Fruit fly (Drosophila melanogaster): Measurements from ENCODE around the gene CG13995.

CG13995 gene

DNA sequence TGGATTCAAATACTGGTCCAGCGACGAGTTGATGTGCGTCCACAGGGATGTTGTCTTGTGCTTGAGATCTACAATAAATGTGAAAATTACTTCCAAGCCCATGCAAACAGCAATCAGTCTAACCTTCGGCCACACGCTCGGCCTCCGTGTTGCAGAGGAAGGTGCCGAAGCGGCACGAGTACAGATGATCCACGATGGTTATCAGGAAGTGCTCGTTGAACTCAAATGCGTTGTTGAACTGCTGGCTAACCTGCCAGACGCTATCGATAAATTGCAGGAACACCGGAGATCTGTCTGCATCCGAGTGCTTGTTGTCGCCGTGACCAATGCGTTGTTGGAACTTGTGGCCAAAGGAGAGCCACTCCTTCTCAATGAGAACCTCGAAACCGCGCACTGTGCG, 18.9 kb upstream of the CG13995 start:
- TF ChIP-seq Sin3A (optimal IDR thresholded peaks at IDR 0.05) (no peak), Myc (optimal IDR thresholded peaks at IDR 0.05) (no peak), psq (optimal IDR thresholded peaks at IDR 0.05) (no peak), insv (optimal IDR thresholded peaks at IDR 0.05) (no peak), h (optimal IDR thresholded peaks at IDR 0.05) (no peak), ttk (optimal IDR thresholded peaks at IDR 0.05) (no peak)

- TF ChIP-seq psq (optimal IDR thresholded peaks at IDR 0.05) (no peak), Myc (optimal IDR thresholded peaks at IDR 0.05) (no peak), insv (optimal IDR thresholded peaks at IDR 0.05) (no peak), h (optimal IDR thresholded peaks at IDR 0.05) (no peak), ttk (optimal IDR thresholded peaks at IDR 0.05) (no peak), Sin3A (optimal IDR thresholded peaks at IDR 0.05) (no peak)
Measured at dm6 chr2L:6036710-6037109, 17.4 kb upstream of the CG13995 start, which contains the start of gene mtm. Gene mtm (minus strand): TSS chr2L:6037015.

- no peak for TF ChIP-seq psq (optimal IDR thresholded peaks at IDR 0.05)
- no peak for TF ChIP-seq Sin3A (optimal IDR thresholded peaks at IDR 0.05)
- TF ChIP-seq Myc (optimal IDR thresholded peaks at IDR 0.05) = no peak
- TF ChIP-seq insv (optimal IDR thresholded peaks at IDR 0.05) = no peak
- no peak for TF ChIP-seq ttk (optimal IDR thresholded peaks at IDR 0.05)
- TF ChIP-seq h (optimal IDR thresholded peaks at IDR 0.05) = no peak
Measured at dm6 chr2L:6037830-6038229, 16.3 kb upstream of the CG13995 start, which contains the start of the genes CG9117 and CG31643. Gene CG9117 (minus strand): TSS chr2L:6037902. Gene CG31643 (plus strand): TSS chr2L:6038117.

DNA sequence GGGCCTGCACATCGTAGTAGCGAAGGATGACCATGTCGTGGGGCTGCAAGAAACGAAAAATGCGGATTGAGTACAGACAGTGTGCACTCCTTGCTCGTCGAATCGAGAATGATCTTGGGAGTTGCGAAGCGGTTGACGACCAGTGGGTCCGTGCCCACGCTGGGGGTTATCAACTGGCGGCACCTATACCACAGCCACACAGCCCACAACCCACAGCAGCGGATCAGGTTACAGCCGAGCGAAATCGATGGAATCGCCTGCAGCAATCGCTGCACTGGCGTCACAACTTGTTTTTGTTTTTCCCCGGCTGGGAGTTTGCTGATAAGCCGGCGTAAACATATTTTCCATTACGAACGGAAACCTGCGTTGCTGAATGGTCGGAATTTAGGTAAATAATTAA, 8.6 kb upstream of the CG13995 start:
- TF ChIP-seq h (optimal IDR thresholded peaks at IDR 0.05) = no peak
- TF ChIP-seq ttk (optimal IDR thresholded peaks at IDR 0.05) = no peak
- TF ChIP-seq Sin3A (optimal IDR thresholded peaks at IDR 0.05) = no peak
- TF ChIP-seq psq (optimal IDR thresholded peaks at IDR 0.05) = no peak
- TF ChIP-seq Myc (optimal IDR thresholded peaks at IDR 0.05) = no peak

DNA sequence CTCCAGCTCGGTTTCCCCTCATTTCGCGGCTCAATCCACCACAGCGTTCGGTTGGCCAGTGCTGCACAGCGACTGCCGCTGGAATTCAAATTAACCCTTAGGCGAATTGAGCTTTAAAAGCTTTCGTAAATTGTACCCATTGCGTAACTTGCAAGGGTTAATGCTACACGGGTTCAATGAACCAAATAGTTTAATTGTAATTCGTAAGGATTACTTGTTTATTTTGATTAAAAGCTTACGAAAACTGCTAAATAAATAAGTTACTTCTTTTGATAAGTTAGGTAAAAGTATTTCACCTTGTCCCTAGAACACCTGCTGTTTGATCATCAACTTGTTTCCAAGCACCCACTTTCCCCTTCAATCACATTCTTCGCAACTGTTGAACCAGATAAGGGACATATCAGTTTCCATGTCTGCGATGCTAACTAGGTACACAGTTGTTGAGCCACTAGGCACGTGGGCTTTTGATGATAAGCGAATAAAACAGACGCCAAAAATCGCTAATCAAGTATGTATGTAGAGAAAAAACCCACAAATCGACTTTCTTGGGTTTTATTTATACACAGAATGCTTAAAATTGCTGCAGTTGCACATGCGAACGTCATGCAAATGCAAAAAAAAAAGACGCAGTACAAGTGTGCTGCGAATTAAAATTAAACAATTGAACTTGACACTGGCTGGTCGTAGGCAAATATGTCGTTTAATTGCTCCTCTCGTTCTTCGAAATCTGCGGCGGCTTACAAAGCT, 8.0 kb upstream of the CG13995 start, which contains the start of gene Pfas:
Gene Pfas (minus strand): TSS at position 79 of the 747 bp plus-strand sequence.
- TF ChIP-seq Myc (optimal IDR thresholded peaks at IDR 0.05) (no peak), psq (optimal IDR thresholded peaks at IDR 0.05) (no peak), Sin3A (optimal IDR thresholded peaks at IDR 0.05) (no peak), ttk (optimal IDR thresholded peaks at IDR 0.05) (no peak), h (optimal IDR thresholded peaks at IDR 0.05) (no peak), insv (optimal IDR thresholded peaks at IDR 0.05) (no peak)

dm6 chr2L:6046865-6047264, 7.2 kb upstream of the CG13995 start:
- TF ChIP-seq psq (optimal IDR thresholded peaks at IDR 0.05) (no peak), h (optimal IDR thresholded peaks at IDR 0.05) (no peak), Myc (optimal IDR thresholded peaks at IDR 0.05) (no peak), ttk (optimal IDR thresholded peaks at IDR 0.05) (no peak), insv (optimal IDR thresholded peaks at IDR 0.05) (no peak), Sin3A (optimal IDR thresholded peaks at IDR 0.05) (no peak)

DNA sequence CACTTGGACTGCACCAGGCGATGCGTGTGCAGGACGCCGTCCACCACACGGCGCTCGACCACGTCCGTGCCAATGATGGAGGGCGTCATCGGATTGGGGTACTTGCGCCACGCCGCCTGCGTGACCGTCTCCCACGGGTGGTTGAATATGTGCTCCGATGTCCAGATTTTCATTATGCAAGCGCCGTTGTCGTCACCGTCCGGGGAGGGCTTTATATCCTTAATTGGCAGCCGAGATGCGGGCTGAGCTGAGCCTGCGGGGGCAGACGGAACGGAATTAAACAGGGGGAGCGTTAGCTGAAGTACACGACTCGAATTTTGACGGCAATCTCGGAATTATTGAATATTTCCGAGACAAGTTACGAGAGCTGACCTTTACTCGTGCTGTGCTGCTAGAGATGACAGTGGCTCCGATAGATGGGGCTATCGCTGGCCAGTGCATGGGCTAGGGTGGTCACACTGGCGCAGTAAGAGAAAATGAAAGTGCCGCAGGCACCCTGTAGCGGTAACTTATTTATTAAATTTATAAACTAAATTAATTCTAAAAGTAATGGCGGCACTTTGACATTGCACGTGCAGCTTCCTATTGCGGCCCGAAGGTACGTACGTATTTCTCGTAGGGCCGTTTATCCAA, 6.5 kb upstream of the CG13995 start, which contains the start of gene IPIP:
Gene IPIP (plus strand): TSS at position 475 of the 633 bp plus-strand sequence.
- TF ChIP-seq psq (optimal IDR thresholded peaks at IDR 0.05) (no peak), h (optimal IDR thresholded peaks at IDR 0.05) (no peak), Myc (optimal IDR thresholded peaks at IDR 0.05) (no peak)

dm6 chr2L:6048542-6048941, 5.6 kb upstream of the CG13995 start, which contains the start of the genes CG34179 and slmo:
Gene CG34179 (minus strand): TSS chr2L:6048706.
Gene slmo (minus strand): TSS chr2L:6048706.
- TF ChIP-seq Sin3A (optimal IDR thresholded peaks at IDR 0.05) (no peak), h (optimal IDR thresholded peaks at IDR 0.05) (no peak), insv (optimal IDR thresholded peaks at IDR 0.05) (no peak), Myc (optimal IDR thresholded peaks at IDR 0.05) (no peak), psq (optimal IDR thresholded peaks at IDR 0.05) (no peak), ttk (optimal IDR thresholded peaks at IDR 0.05) (no peak)

- TF ChIP-seq Sin3A (optimal IDR thresholded peaks at IDR 0.05) = no peak
- TF ChIP-seq psq (optimal IDR thresholded peaks at IDR 0.05) = no peak
- no peak for TF ChIP-seq Myc (optimal IDR thresholded peaks at IDR 0.05)
- TF ChIP-seq h (optimal IDR thresholded peaks at IDR 0.05) = no peak
- TF ChIP-seq ttk (optimal IDR thresholded peaks at IDR 0.05) = no peak
Measured at dm6 chr2L:6050575-6050974, 3.5 kb upstream of the CG13995 start, which contains the start of gene CG9135. Gene CG9135 (plus strand): TSS chr2L:6050800.

- TF ChIP-seq Myc (optimal IDR thresholded peaks at IDR 0.05) = no peak
- no peak for TF ChIP-seq h (optimal IDR thresholded peaks at IDR 0.05)
- TF ChIP-seq Sin3A (optimal IDR thresholded peaks at IDR 0.05) = no peak
- no peak for TF ChIP-seq insv (optimal IDR thresholded peaks at IDR 0.05)
Measured at dm6 chr2L:6051212-6051621, 2.9 kb upstream of the CG13995 start.

dm6 chr2L:6060210-6060609, 6.1 kb downstream of the CG13995 start, which contains the start of gene CG34180:
Gene CG34180 (plus strand): TSS chr2L:6060510.
- TF ChIP-seq insv (optimal IDR thresholded peaks at IDR 0.05) (no peak), h (optimal IDR thresholded peaks at IDR 0.05) (no peak), Myc (optimal IDR thresholded peaks at IDR 0.05) (no peak), Sin3A (optimal IDR thresholded peaks at IDR 0.05) (no peak), psq (optimal IDR thresholded peaks at IDR 0.05) (no peak), ttk (optimal IDR thresholded peaks at IDR 0.05) (no peak)

- TF ChIP-seq h (optimal IDR thresholded peaks at IDR 0.05) = no peak
- no peak for TF ChIP-seq Myc (optimal IDR thresholded peaks at IDR 0.05)
- no peak for TF ChIP-seq Sin3A (optimal IDR thresholded peaks at IDR 0.05)
- no peak for TF ChIP-seq insv (optimal IDR thresholded peaks at IDR 0.05)
- TF ChIP-seq ttk (optimal IDR thresholded peaks at IDR 0.05) = no peak
Measured at dm6 chr2L:6062382-6063082, 8.4 kb downstream of the CG13995 start, which contains the start of the genes ND-51 and CG13994. Gene ND-51 (minus strand): TSS chr2L:6062757. Gene CG13994 (plus strand): TSS chr2L:6062989.

Data from Kc167 (cell line).